Worm (Caenorhabditis elegans) whole organism, dauer: ENCODE data around the gene K07F5.7.
"Not testable (repeated sequence)": the region's sequence is repeated elsewhere in the genome, so short reads cannot be mapped to it uniquely, and the experiment has no call there.

Experiments used
- unc-62 ChIP-seq: sonication (generic microtip); optimal IDR thresholded peaks from 2 replicates; lab custom pipeline; 2017; ENCODE audit warnings: missing biosample characterization, missing genetic modification reagents, missing genetic modification characterization

K07F5.7 gene

DNA sequence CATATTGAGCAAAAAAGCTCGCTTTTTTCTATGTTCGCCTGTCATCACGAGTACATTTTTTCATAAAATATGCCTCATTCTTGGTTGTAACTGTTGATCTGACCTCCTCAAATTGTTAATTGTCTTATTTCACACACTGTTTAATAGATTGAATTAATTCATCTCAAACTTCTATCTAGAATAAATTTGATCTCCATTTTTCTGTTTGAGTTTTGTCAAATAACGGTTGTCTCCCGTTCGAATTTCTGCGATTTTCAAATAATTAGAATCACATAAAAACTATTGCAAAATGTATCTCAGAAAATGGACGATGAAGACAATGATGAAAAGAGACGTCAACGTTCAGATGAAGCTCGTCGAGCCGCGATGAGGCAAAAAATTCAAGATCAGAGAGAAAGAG, 13.9 kb upstream of the K07F5.7 start, which contains the start of gene K07F5.14:
K07F5.14 (plus strand) TSS at position 301 of the 400 bp plus-strand sequence.
- TF ChIP-seq unc-62 (GFP tag; lab: Kevin White, UChicago): no peak

- TF ChIP-seq unc-62 (GFP tag; lab: Kevin White, UChicago): no peak
Observed at ce11 chrIV:9858970-9859369, 11.0 kb upstream of the K07F5.7 start.

ce11 chrIV:9857952-9858488, 10.0 kb upstream of the K07F5.7 start, which contains the start of gene npp-1:
TSS of gene npp-1 (plus strand) at chrIV:9858488.
- TF ChIP-seq unc-62 (GFP tag; lab: Kevin White, UChicago): no peak

DNA sequence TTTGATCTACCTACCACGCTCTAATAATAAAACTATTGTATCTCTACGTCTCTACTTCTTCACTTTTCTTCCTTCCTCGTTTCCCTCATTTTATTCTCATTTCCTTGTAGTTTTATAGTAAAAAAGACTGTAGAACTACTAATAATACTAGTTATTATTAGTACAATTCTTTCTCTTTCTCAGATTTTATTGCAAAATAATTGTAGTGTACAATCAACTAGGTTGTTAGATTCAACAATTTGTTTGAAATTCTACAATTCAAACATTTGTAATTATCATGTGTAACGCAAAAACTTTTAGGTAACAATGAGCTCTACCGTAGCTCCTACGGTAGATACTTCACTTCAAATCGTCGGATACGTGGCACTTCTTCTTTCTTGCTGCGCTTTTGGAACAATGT, 7.7 kb upstream of the K07F5.7 start, which contains the start of gene K07F5.12:
K07F5.12 (plus strand) TSS at position 301 of the 400 bp plus-strand sequence.
- TF ChIP-seq unc-62 (GFP tag; lab: Kevin White, UChicago): no peak

- TF ChIP-seq unc-62 (GFP tag; lab: Kevin White, UChicago): no peak
Observed at ce11 chrIV:9854952-9855351, 7.0 kb upstream of the K07F5.7 start.

DNA sequence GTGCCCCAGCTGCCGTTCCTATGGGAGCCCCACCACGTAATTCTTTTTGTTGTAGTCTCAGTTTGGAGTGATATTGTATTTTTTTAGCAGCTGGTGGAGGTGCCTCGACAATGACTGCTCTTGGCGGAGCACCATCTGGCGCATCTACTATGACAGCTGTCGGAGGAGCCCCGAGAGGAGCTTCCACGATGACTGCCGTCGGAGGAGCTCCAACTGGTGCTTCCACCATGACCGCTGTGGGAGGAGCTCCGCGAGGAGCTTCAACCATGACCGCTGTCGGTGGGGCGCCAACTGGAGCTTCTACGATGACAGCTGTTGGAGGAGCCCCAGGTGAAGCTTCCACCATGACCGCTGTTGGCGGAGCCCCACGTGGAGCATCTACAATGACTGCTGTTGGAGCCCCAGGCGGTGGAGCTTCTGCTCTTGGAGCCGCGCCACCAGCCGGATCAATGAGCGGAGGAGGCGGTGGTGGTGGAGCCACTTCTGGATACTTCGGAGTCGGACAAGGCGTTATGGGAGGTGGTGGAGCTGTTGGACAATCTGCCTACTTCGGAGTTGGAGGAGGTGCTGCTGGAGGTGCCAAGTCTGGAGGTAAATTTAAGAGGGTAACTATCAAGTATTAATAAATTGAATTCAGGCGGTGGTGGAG, 5.0 kb upstream of the K07F5.7 start:
- no peak for TF ChIP-seq unc-62 (GFP tag; lab: Kevin White, UChicago)

DNA sequence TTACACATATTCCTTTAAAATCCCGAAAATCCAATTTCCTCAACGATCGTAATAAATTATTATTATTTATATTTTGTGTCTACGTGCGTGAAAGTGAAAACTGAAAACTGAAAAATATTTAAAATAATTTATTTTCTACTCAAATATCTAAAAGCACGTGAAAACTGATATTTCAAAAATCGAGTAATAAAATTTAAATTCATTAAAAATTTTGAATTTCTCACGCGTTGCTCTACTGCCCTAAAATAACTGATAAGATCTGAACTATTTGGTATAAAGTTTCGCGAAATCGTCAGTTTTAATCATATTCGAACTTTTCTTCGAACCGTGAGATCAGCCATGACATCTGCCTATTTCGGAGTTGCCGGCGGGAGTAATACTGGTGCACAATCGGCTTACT, 4.3 kb upstream of the K07F5.7 start, which contains the start of gene ssq-1:
ssq-1 (plus strand) TSS at position 301 of the 400 bp plus-strand sequence.
- TF ChIP-seq unc-62 (GFP tag; lab: Kevin White, UChicago): no peak

- no peak for TF ChIP-seq unc-62 (GFP tag; lab: Kevin White, UChicago)
Observed at ce11 chrIV:9850931-9851330, 3.0 kb upstream of the K07F5.7 start, which contains the start of gene ssp-10. TSS of gene ssp-10 (minus strand) at chrIV:9851031.

- TF ChIP-seq unc-62 (GFP tag; lab: Kevin White, UChicago): no peak
Observed at ce11 chrIV:9849624-9850023, 1.6 kb upstream of the K07F5.7 start, which contains the start of gene K07F5.8. TSS of gene K07F5.8 (minus strand) at chrIV:9849724.

DNA sequence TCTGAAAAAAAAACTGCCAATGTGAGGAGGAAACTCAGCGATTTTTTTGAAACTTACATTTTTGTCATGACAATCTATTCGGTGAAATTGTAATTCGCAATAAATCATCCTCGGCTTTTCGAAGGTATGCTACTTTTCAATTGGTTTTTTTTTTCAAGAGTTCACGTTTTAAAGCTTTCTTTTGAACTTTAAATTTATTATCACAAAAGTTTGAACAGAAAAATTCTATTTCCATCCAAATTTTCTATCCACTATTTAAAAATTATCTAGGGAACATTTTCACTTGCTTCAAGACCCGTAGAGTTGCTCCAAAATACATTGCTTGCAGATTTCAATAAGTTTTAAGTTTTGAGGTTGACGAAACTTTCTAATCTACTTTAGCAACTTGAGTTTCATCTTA, 1.4 kb downstream of the K07F5.7 start, which contains the start of gene K07F5.6:
K07F5.6 (minus strand) TSS at position 101 of the 400 bp plus-strand sequence.
- TF ChIP-seq unc-62 (GFP tag; lab: Kevin White, UChicago): no peak

DNA sequence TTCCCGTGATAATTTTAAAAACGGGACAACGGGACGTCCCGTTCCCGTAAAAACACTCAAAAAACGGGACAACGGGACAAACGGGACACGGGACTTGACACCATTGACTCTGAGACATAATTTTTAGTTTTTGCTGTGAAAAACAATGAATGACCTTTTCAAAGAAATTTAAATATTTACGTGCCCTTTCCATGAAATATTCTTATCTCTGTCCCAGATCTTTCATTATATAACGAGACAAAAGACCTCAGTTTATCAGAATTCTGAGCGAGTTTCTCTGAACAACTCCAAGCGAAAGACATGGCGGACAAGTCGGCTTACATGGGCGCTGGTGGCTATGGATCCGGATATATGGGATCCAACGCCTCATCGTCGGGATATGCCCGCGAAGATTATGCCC, 4.2 kb downstream of the K07F5.7 start, which contains the start of gene nspd-2:
nspd-2 (plus strand) TSS at position 301 of the 400 bp plus-strand sequence.
- no peak for TF ChIP-seq unc-62 (GFP tag; lab: Kevin White, UChicago)

DNA sequence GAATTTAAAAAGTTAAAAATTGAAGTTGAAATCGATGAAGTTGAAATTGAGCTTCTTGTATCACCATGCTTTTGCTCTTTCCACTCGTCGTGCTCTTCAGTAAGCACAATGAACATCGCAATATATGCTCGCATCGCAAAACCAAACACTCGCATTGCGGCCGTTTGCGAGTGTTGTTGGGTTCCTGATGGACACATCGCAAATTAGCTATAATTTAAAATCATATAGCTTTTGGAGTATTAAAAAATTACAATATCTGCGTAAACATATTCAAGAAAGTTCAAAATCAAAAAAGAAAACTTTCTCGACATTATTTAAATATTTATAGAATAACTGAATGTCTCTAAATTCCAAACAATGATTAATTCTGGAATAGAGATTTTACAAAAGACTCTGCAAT, 5.9 kb downstream of the K07F5.7 start, which contains the start of gene K07F5.17:
K07F5.17 (plus strand) TSS at position 301 of the 400 bp plus-strand sequence.
- no peak for TF ChIP-seq unc-62 (GFP tag; lab: Kevin White, UChicago)

DNA sequence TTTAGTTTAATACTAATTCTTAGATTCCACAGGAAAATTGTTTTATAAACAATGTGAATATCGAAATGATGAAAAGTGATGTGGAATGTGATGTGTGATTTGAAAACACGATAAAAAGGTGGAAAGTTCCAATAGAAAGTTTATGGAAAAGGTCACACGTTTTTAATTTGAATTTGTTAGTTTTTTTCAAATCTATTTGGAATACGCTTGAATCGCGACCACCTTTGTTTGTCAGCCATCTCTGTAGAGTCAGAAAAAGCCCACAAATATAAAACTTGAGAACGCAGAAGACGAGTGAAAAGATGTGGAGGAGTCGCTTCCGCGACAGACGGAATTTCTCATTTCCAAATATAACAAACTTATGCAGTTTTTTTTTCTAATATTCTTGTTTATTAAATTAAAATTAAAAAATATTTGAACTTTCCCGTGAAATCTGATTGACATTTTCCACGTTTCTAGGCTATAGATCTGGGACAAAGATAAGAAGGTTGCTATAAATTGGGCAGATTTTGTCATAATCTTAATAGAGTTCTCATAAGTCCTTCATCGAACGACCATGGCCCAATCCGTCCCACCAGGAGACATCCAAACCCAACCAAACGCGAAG, 6.9 kb downstream of the K07F5.7 start, which contains the start of the genes kin-24 and msp-56:
kin-24 (minus strand) TSS at position 101 of the 607 bp plus-strand sequence.
msp-56 (plus strand) TSS at position 557 of the 607 bp plus-strand sequence.
- TF ChIP-seq unc-62 (GFP tag; lab: Kevin White, UChicago): no peak

ce11 chrIV:9837349-9837748, 10.6 kb downstream of the K07F5.7 start, which contains the start of gene msp-10:
TSS of gene msp-10 (plus strand) at chrIV:9837649.
- TF ChIP-seq unc-62 (GFP tag; lab: Kevin White, UChicago): not testable (repeated sequence)

DNA sequence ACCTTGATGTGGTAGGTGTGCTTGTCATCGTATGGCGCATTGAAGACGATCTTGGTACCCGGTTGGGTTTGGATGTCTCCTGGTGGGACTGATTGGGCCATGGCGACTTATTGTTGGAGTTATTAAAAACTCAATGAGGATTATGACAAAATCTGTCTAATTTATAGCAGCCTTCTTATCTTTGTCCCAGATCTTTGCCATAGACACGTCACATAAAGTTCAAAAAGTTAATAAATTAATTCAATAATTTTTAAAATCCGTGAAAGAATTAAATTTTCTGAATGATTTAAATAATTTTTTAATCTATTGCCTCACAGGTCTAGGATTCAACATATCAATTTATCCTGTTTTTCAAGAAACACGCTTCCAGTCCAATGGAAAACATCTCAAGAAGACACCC, 11.7 kb downstream of the K07F5.7 start, which contains the start of gene msp-81:
msp-81 (minus strand) TSS at position 101 of the 400 bp plus-strand sequence.
- TF ChIP-seq unc-62 (GFP tag; lab: Kevin White, UChicago): no peak

DNA sequence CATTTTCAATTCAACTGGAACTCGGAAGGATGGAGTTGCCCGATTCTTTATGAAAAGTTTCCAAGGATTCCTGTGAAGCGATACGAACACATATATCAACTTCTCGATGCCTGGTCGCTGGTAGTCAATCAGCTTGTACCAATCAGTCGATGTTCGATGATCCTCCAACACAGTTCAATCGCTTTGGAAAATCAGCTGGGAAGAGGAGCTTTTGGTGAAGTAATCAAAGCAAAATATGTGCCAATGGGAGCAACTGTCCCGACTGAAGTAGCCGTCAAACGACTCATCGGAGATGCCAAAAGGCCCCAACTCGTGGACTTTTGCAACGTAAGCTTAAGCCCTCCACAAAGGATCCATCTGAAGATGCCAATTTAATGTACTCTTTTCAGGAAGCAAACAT, 14.6 kb downstream of the K07F5.7 start:
- TF ChIP-seq unc-62 (GFP tag; lab: Kevin White, UChicago): no peak
